Fruit fly (Drosophila melanogaster) whole organism, embryonic: ENCODE data around the gene Zif.
A peak's percentile ranks its signal among the peaks of the same experiment; 100 is the strongest.

Experiments used
- ATbp ChIP-seq: fragments of 200-800 bp; sonication (Bioruptor generic); optimal IDR thresholded peaks from 2 replicates; lab custom pipeline; 2017; ENCODE audit warnings: missing biosample characterization, mild to moderate bottlenecking, missing genetic modification characterization, missing genetic modification reagents
- Aef1 ChIP-seq: fragments of 200-800 bp; sonication (Bioruptor generic); IDR thresholded peaks from 3 replicates; pipeline ENCODE4 v1.3.6; 2022; ENCODE audit warnings: missing biosample characterization, missing genetic modification characterization
- Asciz ChIP-seq: fragments of 200-800 bp; sonication (Bioruptor generic); optimal IDR thresholded peaks from 2 replicates; lab custom pipeline; 2017; ENCODE audit warnings: missing biosample characterization, mild to moderate bottlenecking, missing genetic modification characterization, missing genetic modification reagents
- CG11695 ChIP-seq: fragments of 200-800 bp; sonication (Bioruptor generic); IDR thresholded peaks from 3 replicates; pipeline ENCODE4 v1.3.6; 2022; ENCODE audit warnings: missing biosample characterization, missing genetic modification characterization
- CG12071 ChIP-seq: fragments of 200-800 bp; sonication (Bioruptor generic); optimal IDR thresholded peaks from 3 replicates; lab custom pipeline; 2018; ENCODE audit warnings: missing biosample characterization, mild to moderate bottlenecking, missing genetic modification characterization
- CG12744 ChIP-seq: fragments of 200-800 bp; sonication (Bioruptor generic); optimal IDR thresholded peaks from 2 replicates; lab custom pipeline; 2016; ENCODE audit warnings: missing biosample characterization, missing genetic modification characterization
- CG12769 ChIP-seq: fragments of 200-800 bp; sonication (Bioruptor generic); optimal IDR thresholded peaks from 2 replicates; lab custom pipeline; 2019; ENCODE audit warnings: missing biosample characterization, mild to moderate bottlenecking, missing genetic modification characterization, moderate library complexity
- CG14441 ChIP-seq: fragments of 200-800 bp; sonication (Bioruptor generic); IDR thresholded peaks from 2 replicates; pipeline ENCODE4 v1.3.6; 2022; ENCODE audit warnings: missing biosample characterization, missing genetic modification characterization
- CG17568 ChIP-seq: fragments of 200-800 bp; sonication (Bioruptor generic); optimal IDR thresholded peaks from 2 replicates; lab custom pipeline; 2018; ENCODE audit warnings: missing biosample characterization, mild to moderate bottlenecking, missing genetic modification characterization, moderate library complexity
- CG18764 ChIP-seq: fragments of 200-800 bp; sonication (Bioruptor generic); optimal IDR thresholded peaks from 3 replicates; lab custom pipeline; 2016; ENCODE audit warnings: missing biosample characterization, missing genetic modification characterization
- CG3726 ChIP-seq: fragments of 200-800 bp; sonication (Bioruptor generic); IDR thresholded peaks from 3 replicates; pipeline ENCODE4, ENCODE4 v1.3.6; 2022; ENCODE audit warnings: missing biosample characterization, missing genetic modification characterization
- CG43689 ChIP-seq: fragments of 200-800 bp; sonication (Bioruptor generic); IDR thresholded peaks from 2 replicates; pipeline ENCODE4 v1.3.6; 2022; ENCODE audit warnings: missing biosample characterization, missing genetic modification characterization
- CG6791 ChIP-seq: fragments of 200-800 bp; sonication (Bioruptor generic); IDR thresholded peaks from 3 replicates; pipeline ENCODE4 v1.3.6; 2022; ENCODE audit warnings: missing biosample characterization, missing genetic modification characterization; ENCODE audit not compliant: partially characterized antibody
- CG6854 ChIP-seq: fragments of 200-800 bp; sonication (Bioruptor generic); optimal IDR thresholded peaks from 3 replicates; lab custom pipeline; 2017; ENCODE audit warnings: missing biosample characterization, mild to moderate bottlenecking, missing genetic modification characterization
- CG7786 ChIP-seq: fragments of 200-800 bp; sonication (Bioruptor generic); optimal IDR thresholded peaks from 2 replicates; lab custom pipeline; 2016; ENCODE audit warnings: missing biosample characterization, missing genetic modification characterization
- CG7839 ChIP-seq: fragments of 200-800 bp; sonication (Bioruptor generic); optimal IDR thresholded peaks from 3 replicates; lab custom pipeline; 2018; ENCODE audit warnings: missing biosample characterization, mild to moderate bottlenecking, missing genetic modification characterization, moderate library complexity
- CG8089 ChIP-seq: fragments of 200-800 bp; sonication (Bioruptor generic); optimal IDR thresholded peaks from 3 replicates; lab custom pipeline; 2016; ENCODE audit warnings: missing biosample characterization, missing genetic modification characterization
- D ChIP-seq, 2 experiments: fragments of 200-800 bp in 1 of 2; fragments of >200 bp in 1 of 2; sonication (Bioruptor generic) in 1 of 2; optimal IDR thresholded peaks; 2 replicates in 1 of 2; 3 replicates in 1 of 2; lab custom pipeline; 2017; ENCODE audit warnings: mild to moderate bottlenecking in 1 of 2, missing biosample characterization in 1 of 2, missing genetic modification characterization in 1 of 2, missing genetic modification reagents in 1 of 2
- Ets65A ChIP-seq: fragments of 200-800 bp; sonication (Bioruptor generic); peaks from one replicate; lab custom pipeline; 2016; ENCODE audit warnings: missing biosample characterization, missing genetic modification characterization
- Hey ChIP-seq: fragments of 200-800 bp; sonication (Bioruptor generic); optimal IDR thresholded peaks from 3 replicates; lab custom pipeline; 2018; ENCODE audit warnings: missing biosample characterization, mild to moderate bottlenecking, missing genetic modification characterization
- Hmx ChIP-seq: fragments of 200-800 bp; sonication (Bioruptor generic); optimal IDR thresholded peaks from 2 replicates; lab custom pipeline; 2016; ENCODE audit warnings: missing biosample characterization, missing genetic modification characterization
- Med ChIP-seq: fragments of 200-800 bp; sonication (Bioruptor generic); peaks from one replicate; lab custom pipeline; 2016; ENCODE audit warnings: missing biosample characterization, missing genetic modification characterization, mild to moderate bottlenecking, inconsistent platforms, moderate library complexity
- Oaz ChIP-seq: fragments of 200-800 bp; sonication (Bioruptor generic); IDR thresholded peaks from 2 replicates; pipeline ENCODE4 v1.3.6; 2022; ENCODE audit warnings: missing biosample characterization, missing genetic modification characterization
- Oli ChIP-seq: fragments of 200-800 bp; sonication (Bioruptor generic); optimal IDR thresholded peaks from 2 replicates; lab custom pipeline; 2018; ENCODE audit warnings: missing biosample characterization, mild to moderate bottlenecking, missing genetic modification characterization, moderate library complexity
- Trl ChIP-seq, 3 experiments: fragments of >200 bp in 2 of 3; fragments of 200-800 bp in 1 of 3; sonication (Bioruptor generic) in 1 of 3; optimal IDR thresholded peaks; 2 replicates in 1 of 3; 3 replicates in 2 of 3; lab custom pipeline; 2016 to 2017; ENCODE audit warnings: missing biosample characterization in 1 of 3, missing genetic modification characterization in 1 of 3
- Vsx1 ChIP-seq: fragments of 200-800 bp; sonication (Bioruptor generic); optimal IDR thresholded peaks from 2 replicates; lab custom pipeline; 2017; ENCODE audit warnings: missing biosample characterization, mild to moderate bottlenecking, missing genetic modification characterization, missing genetic modification reagents
- al ChIP-seq: fragments of 200-800 bp; sonication (Bioruptor generic); IDR thresholded peaks from 2 replicates; pipeline ENCODE4 v1.3.6; 2022; ENCODE audit warnings: missing biosample characterization, missing genetic modification characterization
- aop ChIP-seq: fragments of 200-800 bp; sonication (Bioruptor generic); IDR thresholded peaks from 2 replicates; pipeline ENCODE4 v1.3.6; 2022; ENCODE audit warnings: missing biosample characterization, missing genetic modification characterization
- ap ChIP-seq: fragments of 200-800 bp; sonication (Bioruptor generic); IDR thresholded peaks from 2 replicates; pipeline ENCODE4 v1.3.6; 2022; ENCODE audit warnings: missing biosample characterization, missing genetic modification characterization
- ase ChIP-seq: fragments of 200-800 bp; sonication (Bioruptor generic); IDR thresholded peaks from 3 replicates; pipeline ENCODE4 v1.3.6; 2022; ENCODE audit warnings: missing biosample characterization, missing genetic modification characterization
- chm ChIP-seq: fragments of 200-800 bp; sonication (Bioruptor generic); IDR thresholded peaks from 2 replicates; pipeline ENCODE4 v1.3.6; 2022; ENCODE audit warnings: missing biosample characterization, missing genetic modification characterization
- croc ChIP-seq: fragments of 200-800 bp; sonication (Bioruptor generic); conservative IDR thresholded peaks from 3 replicates; pipeline ENCODE4 v1.3.6; 2022; ENCODE audit warnings: missing biosample characterization, missing genetic modification characterization
- da ChIP-seq: fragments of 200-800 bp; sonication (Bioruptor generic); optimal IDR thresholded peaks from 2 replicates; lab custom pipeline; 2016; ENCODE audit warnings: missing biosample characterization, missing genetic modification characterization
- dati ChIP-seq: fragments of 200-800 bp; sonication (Bioruptor generic); IDR thresholded peaks from 2 replicates; pipeline ENCODE4 v1.3.6; 2022; ENCODE audit warnings: missing biosample characterization, missing genetic modification characterization
- en ChIP-seq: fragments of 200-800 bp; sonication (Bioruptor generic); optimal IDR thresholded peaks from 2 replicates; lab custom pipeline; 2016; ENCODE audit warnings: missing biosample characterization, missing genetic modification characterization
- fu2 ChIP-seq: fragments of 200-800 bp; sonication (Bioruptor generic); optimal IDR thresholded peaks from 2 replicates; lab custom pipeline; 2016; ENCODE audit warnings: missing biosample characterization, missing genetic modification characterization
- hth ChIP-seq: fragments of >200 bp; optimal IDR thresholded peaks from 2 replicates; lab custom pipeline; 2017; ENCODE audit warnings: inconsistent platforms
- ken ChIP-seq: fragments of 200-800 bp; sonication (Bioruptor generic); IDR thresholded peaks from 3 replicates; pipeline ENCODE4 v1.3.6; 2022; ENCODE audit warnings: missing biosample characterization, missing genetic modification characterization
- lola ChIP-seq, 3 experiments: fragments of >200 bp in 2 of 3; fragments of 200-800 bp in 1 of 3; sonication (Bioruptor generic) in 1 of 3; optimal IDR thresholded peaks; 2 replicates each; lab custom pipeline; 2017 to 2019; ENCODE audit warnings: missing biosample characterization in 3 of 3, missing genetic modification characterization in 3 of 3, mild to moderate bottlenecking in 1 of 3, moderate library complexity in 1 of 3
- lov ChIP-seq, 2 experiments: fragments of 200-800 bp in 1 of 2; fragments of >200 bp in 1 of 2; sonication (Bioruptor generic) in 1 of 2; IDR thresholded peaks in 1 of 2; optimal IDR thresholded peaks in 1 of 2; 2 replicates in 1 of 2; 3 replicates in 1 of 2; pipeline versions ENCODE4 v1.3.6 to Lab custom; 2017 to 2022; ENCODE audit warnings: missing biosample characterization in 1 of 2, missing genetic modification characterization in 1 of 2
- nmo ChIP-seq: fragments of 200-800 bp; sonication (Bioruptor generic); optimal IDR thresholded peaks from 2 replicates; lab custom pipeline; 2018; ENCODE audit warnings: missing biosample characterization, mild to moderate bottlenecking, missing genetic modification characterization, moderate library complexity
- pnt ChIP-seq: fragments of 200-800 bp; sonication (Bioruptor generic); optimal IDR thresholded peaks from 3 replicates; lab custom pipeline; 2016; ENCODE audit warnings: missing biosample characterization, missing genetic modification characterization
- prd ChIP-seq, 3 experiments: fragments of >200 bp in 2 of 3; fragments of 200-800 bp in 1 of 3; sonication (Bioruptor generic) in 1 of 3; optimal IDR thresholded peaks in 2 of 3; IDR thresholded peaks in 1 of 3; 2 replicates in 2 of 3; 3 replicates in 1 of 3; pipeline versions ENCODE4 v1.3.6 to Lab custom; 2017 to 2022; ENCODE audit warnings: missing biosample characterization in 1 of 3, missing genetic modification characterization in 1 of 3
- sna ChIP-seq: fragments of 200-800 bp; sonication (Bioruptor generic); IDR thresholded peaks from 2 replicates; pipeline ENCODE4 v1.3.6; 2022; ENCODE audit warnings: missing biosample characterization, missing genetic modification characterization; ENCODE audit not compliant: partially characterized antibody
- stc ChIP-seq: fragments of 200-800 bp; sonication (Bioruptor generic); IDR thresholded peaks from 2 replicates; pipeline ENCODE4 v1.3.6; 2022; ENCODE audit warnings: missing biosample characterization, missing genetic modification characterization
- tll ChIP-seq, 2 experiments: fragments of 200-800 bp in 1 of 2; fragments of >200 bp in 1 of 2; sonication (Bioruptor generic) in 1 of 2; optimal IDR thresholded peaks; 2 replicates each; lab custom pipeline; 2017 to 2019; ENCODE audit warnings: missing biosample characterization in 2 of 2, missing genetic modification characterization in 2 of 2, mild to moderate bottlenecking in 1 of 2, moderate library complexity in 1 of 2
- vfl ChIP-seq: fragments of 200-800 bp; sonication (Bioruptor generic); optimal IDR thresholded peaks from 2 replicates; lab custom pipeline; 2016; ENCODE audit warnings: missing biosample characterization, missing genetic modification characterization
- wor ChIP-seq: fragments of 200-800 bp; sonication (Bioruptor generic); IDR thresholded peaks from 2 replicates; pipeline ENCODE4 v1.3.6; 2022; ENCODE audit warnings: missing biosample characterization, missing genetic modification characterization

The Zif gene

dm6 chr3R:6416242-6416641 is 40.6 kb upstream of the Zif start (continued):
- TF ChIP-seq croc (GFP tag; lab: Robert Waterston, UW) (peak; percentile 51; the same call in 2 of the 3 replicates), Oli (peak; percentile 71), al (GFP tag; lab: Robert Waterston, UW) (peak; percentile 64), CG12744 (GFP tag; lab: Kevin White, UChicago) (peak; percentile 51), CG12071 (peak; percentile 90), da (GFP tag; lab: Kevin White, UChicago) (no peak), stc (GFP tag; lab: Robert Waterston, UW) (peak; percentile 81), Asciz (no peak), CG12769 (peak; percentile 95), hth (lab: Kevin White, UChicago) (no peak), D (optimal IDR thresholded peaks at IDR 0.05; lab: Kevin White, UChicago) (no peak), D (GFP tag; optimal IDR thresholded peaks at IDR 0.05; lab: Kevin White, UChicago) (peak; percentile 45), CG43689 (GFP tag; lab: Robert Waterston, UW) (no peak), tll (GFP tag; optimal IDR thresholded peaks at IDR 0.05; lab: Kevin White, UChicago) (no peak), nmo (peak; percentile 61), fu2 (GFP tag; lab: Kevin White, UChicago) (peak; percentile 41), pnt (GFP tag; lab: Kevin White, UChicago) (peak; percentile 70), ase (GFP tag; lab: Robert Waterston, UW) (peak; percentile 79; the same call in 2 of the 3 replicates), ATbp (GFP tag; lab: Kevin White, UChicago) (peak; percentile 69), lola (GFP tag; optimal IDR thresholded peaks at IDR 0.05; lab: Kevin White, UChicago) (peak in 1 of 3 experiments; percentile 5), en (GFP tag; lab: Kevin White, UChicago) (peak; percentile 30), Trl (optimal IDR thresholded peaks at IDR 0.05; lab: Kevin White, UChicago) (no peak), Trl (GFP tag; optimal IDR thresholded peaks at IDR 0.05; lab: Kevin White, UChicago) (peak; percentile 73), wor (GFP tag; lab: Robert Waterston, UW) (peak; percentile 50), CG7786 (GFP tag; lab: Kevin White, UChicago) (peak; percentile 78), ken (peak; percentile 73; the same call in 2 of the 3 replicates), Ets65A (peak; percentile 95), chm (GFP tag; lab: Robert Waterston, UW) (peak; percentile 86), ap (GFP tag; lab: Robert Waterston, UW) (peak; percentile 42; the same call in 1 of the 2 replicates), aop (GFP tag; lab: Robert Waterston, UW) (no peak), CG3726 (GFP tag; lab: Robert Waterston, UW) (peak; percentile 58; the same call in 1 of the 3 replicates), Med (GFP tag; lab: Kevin White, UChicago) (peak; percentile 98), Hey (tag; lab: Kevin White, UChicago) (peak; percentile 39), CG7839 (tag; lab: Kevin White, UChicago) (peak; percentile 87), CG6854 (GFP tag; lab: Kevin White, UChicago) (peak; percentile 86), CG14441 (GFP tag; lab: Robert Waterston, UW) (peak; percentile 79), Vsx1 (GFP tag; lab: Kevin White, UChicago) (no peak), vfl (GFP tag; lab: Kevin White, UChicago) (peak; percentile 42), CG18764 (GFP tag; lab: Kevin White, UChicago) (peak; percentile 48), prd (optimal IDR thresholded peaks at IDR 0.05; lab: Kevin White, UChicago) (no peak), prd (GFP tag; IDR thresholded peaks at IDR 0.05; lab: Robert Waterston, UW) (peak; percentile 80), lov (optimal IDR thresholded peaks at IDR 0.05; lab: Kevin White, UChicago) (no peak), lov (GFP tag; IDR thresholded peaks at IDR 0.05; lab: Robert Waterston, UW) (peak; percentile 71; the same call in 1 of the 3 replicates), CG6791 (no peak), Hmx (GFP tag; lab: Kevin White, UChicago) (no peak), CG11695 (GFP tag; lab: Robert Waterston, UW) (peak; percentile 82), CG8089 (GFP tag; lab: Kevin White, UChicago) (peak; percentile 40), sna (GFP tag; lab: Robert Waterston, UW) (no peak), Aef1 (GFP tag; lab: Robert Waterston, UW) (peak; percentile 76), Oaz (peak; percentile 60; the same call in 1 of the 2 replicates), dati (GFP tag; lab: Robert Waterston, UW) (0 out of 2 replicates have a peak, but pooled peaks have one; percentile 34), CG17568 (GFP tag; lab: Kevin White, UChicago) (peak; percentile 38)
